Fruit fly (Drosophila melanogaster) whole organism: Measurements from ENCODE around the gene Doa.

Source experiments
- CG8478 ChIP-seq: fragments of >200 bp; optimal IDR thresholded peaks from 2 replicates; lab custom pipeline; 2018; ENCODE audit warnings: inconsistent platforms
- Dll ChIP-seq: fragments of >200 bp; optimal IDR thresholded peaks from 2 replicates; lab custom pipeline; 2017
- pan ChIP-seq: fragments of >200 bp; optimal IDR thresholded peaks from 2 replicates; lab custom pipeline; 2017
- psq ChIP-seq: fragments of >200 bp; optimal IDR thresholded peaks from 2 replicates; lab custom pipeline; 2017
- usp ChIP-seq: fragments of >200 bp; optimal IDR thresholded peaks from 2 replicates; lab custom pipeline; 2017; ENCODE audit warnings: missing biosample characterization, missing genetic modification characterization, mixed read lengths

dm6 chr3R:28883434-28883833 lies 4.4 kb upstream of the Doa start, which contains the start of gene Nepl21:
- TF ChIP-seq pan (lab: Kevin White, UChicago), result no peak
- no peak for TF ChIP-seq psq
- TF ChIP-seq usp (GFP tag; lab: Kevin White, UChicago), result no peak
- TF ChIP-seq Dll (lab: Kevin White, UChicago), result no peak
- TF ChIP-seq CG8478 (lab: Kevin White, UChicago), result no peak
